Worm (Caenorhabditis elegans) whole organism, L3 larva: ENCODE measurements around the gene W03F9.1.

Experiments used
- aly-2 ChIP-seq: fragments of 150-350 bp; optimal IDR thresholded peaks from 2 replicates; lab custom pipeline; 2014; ENCODE audit warnings: missing biosample characterization, missing genetic modification characterization
- ama-1 ChIP-seq: fragments of 150-350 bp; optimal IDR thresholded peaks from 2 replicates; lab custom pipeline; 2018
- ceh-82 ChIP-seq: fragments of 150-350 bp; optimal IDR thresholded peaks from 2 replicates; lab custom pipeline; 2014; ENCODE audit warnings: missing biosample characterization, missing genetic modification characterization
- elt-3 ChIP-seq, 3 experiments: fragments of 150-350 bp in 1 of 3; sonication (generic microtip) in 2 of 3; optimal IDR thresholded peaks; 2 replicates in 2 of 3; 4 replicates in 1 of 3; lab custom pipeline; 2014 to 2017; ENCODE audit warnings: missing biosample characterization in 3 of 3, missing genetic modification characterization in 3 of 3
- lin-39 ChIP-seq: fragments of 150-350 bp; optimal IDR thresholded peaks from 2 replicates; lab custom pipeline; 2018; ENCODE audit warnings: missing biosample characterization, missing genetic modification reagents, missing genetic modification characterization
- mdl-1 ChIP-seq: fragments of 150-350 bp; optimal IDR thresholded peaks from 2 replicates; lab custom pipeline; 2014; ENCODE audit warnings: missing biosample characterization, missing genetic modification characterization
- nfya-1 ChIP-seq: sonication (generic microtip); optimal IDR thresholded peaks from 2 replicates; lab custom pipeline; 2017; ENCODE audit warnings: missing genetic modification characterization, mild to moderate bottlenecking, missing compliant biosample characterization, antibody characterized with exemption, moderate library complexity; ENCODE audit not compliant: insufficient read depth
- nhr-11 ChIP-seq: fragments of 150-350 bp; optimal IDR thresholded peaks from 2 replicates; lab custom pipeline; 2014; ENCODE audit warnings: missing biosample characterization, missing genetic modification characterization
- nhr-23 ChIP-seq: fragments of 150-350 bp; optimal IDR thresholded peaks from 2 replicates; lab custom pipeline; 2014; ENCODE audit warnings: missing biosample characterization, missing genetic modification reagents, missing genetic modification characterization
- nhr-28 ChIP-seq: fragments of 150-350 bp; optimal IDR thresholded peaks from 2 replicates; lab custom pipeline; 2014; ENCODE audit warnings: missing biosample characterization, missing genetic modification characterization
- nhr-77 ChIP-seq: fragments of 150-350 bp; optimal IDR thresholded peaks from 2 replicates; lab custom pipeline; 2014; ENCODE audit warnings: missing biosample characterization, missing genetic modification characterization
- unc-62 ChIP-seq: fragments of 150-350 bp; sonication (generic microtip); optimal IDR thresholded peaks from 4 replicates; lab custom pipeline; 2014; ENCODE audit warnings: missing biosample characterization, missing genetic modification reagents, missing genetic modification characterization

DNA sequence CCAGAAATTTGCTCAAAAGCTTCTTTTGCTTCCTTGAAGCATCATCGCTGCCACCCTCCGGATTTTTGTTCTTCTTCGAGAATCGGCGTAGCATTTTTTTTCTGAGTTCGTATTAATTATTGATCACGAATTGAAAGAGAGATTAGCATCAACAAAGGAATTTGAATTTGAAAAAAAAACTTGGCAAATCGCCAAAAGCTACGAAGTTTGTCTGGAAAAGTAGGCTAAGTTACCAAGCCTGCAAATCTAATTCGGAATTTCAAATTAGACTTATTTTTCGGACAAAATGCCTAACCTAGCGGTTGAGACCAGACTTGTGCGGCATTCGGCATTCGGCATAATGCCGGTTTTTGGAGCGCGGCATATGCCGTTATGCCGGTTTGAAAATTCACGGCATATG is 45.6 kb upstream of the W03F9.1 start, which contains the start of gene cfap-36:
- TF ChIP-seq lin-39 (tag; lab: Kevin White, UChicago) (no peak), ama-1 (lab: Kevin White, UChicago) (no peak), nhr-23 (no peak), aly-2 (tag; lab: Kevin White, UChicago) (no peak), nfya-1 (tag; lab: Kevin White, UChicago) (no peak), elt-3 (tag; optimal IDR thresholded peaks at IDR 0.05; lab: Kevin White, UChicago) (no peak), mdl-1 (no peak), nhr-11 (tag; lab: Kevin White, UChicago) (no peak), nhr-28 (tag; lab: Kevin White, UChicago) (no peak), nhr-77 (tag; lab: Kevin White, UChicago) (no peak), ceh-82 (no peak), unc-62 (GFP tag; lab: Kevin White, UChicago) (no peak)
